Fruit fly (Drosophila melanogaster) whole organism, prepupa: ENCODE data around the gene D.

Experiments
- CG10631 ChIP-seq: fragments of 200-800 bp; sonication (Bioruptor generic); optimal IDR thresholded peaks from 2 replicates; lab custom pipeline; 2016; ENCODE audit warnings: missing biosample characterization, missing genetic modification characterization
- CG10669 ChIP-seq: fragments of 200-800 bp; sonication (Bioruptor generic); optimal IDR thresholded peaks from 3 replicates; lab custom pipeline; 2018; ENCODE audit warnings: missing biosample characterization, mild to moderate bottlenecking, missing genetic modification characterization, moderate library complexity
- CG11294 ChIP-seq: fragments of 200-800 bp; sonication (Bioruptor generic); IDR thresholded peaks from 2 replicates; pipeline ENCODE4 v1.3.6; 2022; ENCODE audit warnings: missing biosample characterization, missing genetic modification characterization
- CG11762 ChIP-seq: fragments of 200-800 bp; sonication (Bioruptor generic); optimal IDR thresholded peaks from 3 replicates; lab custom pipeline; 2016; ENCODE audit warnings: missing biosample characterization, missing genetic modification characterization; ENCODE audit not compliant: insufficient read depth
- CG11902 ChIP-seq: fragments of 200-800 bp; sonication (Bioruptor generic); optimal IDR thresholded peaks from 3 replicates; lab custom pipeline; 2016; ENCODE audit warnings: missing biosample characterization, missing genetic modification characterization
- CG15336 ChIP-seq: fragments of 200-800 bp; sonication (Bioruptor generic); IDR thresholded peaks from 2 replicates; pipeline ENCODE4 v1.3.6; 2022; ENCODE audit warnings: missing biosample characterization, missing genetic modification characterization
- CG1621 ChIP-seq: fragments of 200-800 bp; sonication (Bioruptor generic); optimal IDR thresholded peaks from 3 replicates; lab custom pipeline; 2018; ENCODE audit warnings: missing biosample characterization, mild to moderate bottlenecking, missing genetic modification characterization
- CG16779 ChIP-seq: fragments of 200-800 bp; sonication (Bioruptor generic); optimal IDR thresholded peaks from 3 replicates; lab custom pipeline; 2017; ENCODE audit warnings: missing biosample characterization, mild to moderate bottlenecking, missing genetic modification characterization
- CG32006 ChIP-seq: fragments of 200-800 bp; sonication (Bioruptor generic); optimal IDR thresholded peaks from 3 replicates; lab custom pipeline; 2017; ENCODE audit warnings: missing biosample characterization, mild to moderate bottlenecking, missing genetic modification characterization
- CG34406 ChIP-seq: fragments of 200-800 bp; sonication (Bioruptor generic); optimal IDR thresholded peaks from 3 replicates; lab custom pipeline; 2016; ENCODE audit warnings: missing biosample characterization, missing genetic modification characterization
- CG3919 ChIP-seq: fragments of 200-800 bp; sonication (Bioruptor generic); optimal IDR thresholded peaks from 3 replicates; lab custom pipeline; 2016; ENCODE audit warnings: missing biosample characterization, missing genetic modification characterization
- CG4318 ChIP-seq: fragments of 200-800 bp; sonication (Bioruptor generic); optimal IDR thresholded peaks from 3 replicates; lab custom pipeline; 2017; ENCODE audit warnings: missing biosample characterization, mild to moderate bottlenecking, missing genetic modification characterization
- CG6163 ChIP-seq: fragments of 200-800 bp; sonication (Bioruptor generic); IDR thresholded peaks from 3 replicates; pipeline ENCODE4 v1.3.6; 2022; ENCODE audit warnings: missing biosample characterization, missing genetic modification characterization
- CG6792 ChIP-seq: fragments of 200-800 bp; sonication (Bioruptor generic); optimal IDR thresholded peaks from 3 replicates; lab custom pipeline; 2016; ENCODE audit warnings: missing biosample characterization, missing genetic modification characterization
- CG6808 ChIP-seq: fragments of 200-800 bp; sonication (Bioruptor generic); optimal IDR thresholded peaks from 3 replicates; lab custom pipeline; 2017; ENCODE audit warnings: missing biosample characterization, missing genetic modification characterization, mild to moderate bottlenecking, moderate library complexity, missing genetic modification reagents
- CG7368 ChIP-seq: fragments of 200-800 bp; sonication (Bioruptor generic); optimal IDR thresholded peaks from 3 replicates; lab custom pipeline; 2016; ENCODE audit warnings: missing biosample characterization, missing genetic modification characterization
- CG8119 ChIP-seq: fragments of 200-800 bp; sonication (Bioruptor generic); IDR thresholded peaks from 3 replicates; pipeline ENCODE4 v1.3.6; 2022; ENCODE audit warnings: missing biosample characterization, missing genetic modification characterization
- CG8632 ChIP-seq: fragments of 200-800 bp; sonication (Bioruptor generic); optimal IDR thresholded peaks from 3 replicates; lab custom pipeline; 2016; ENCODE audit warnings: missing biosample characterization, missing genetic modification characterization
- Eip75B ChIP-seq: fragments of 200-800 bp; sonication (Bioruptor generic); optimal IDR thresholded peaks from 3 replicates; lab custom pipeline; 2016; ENCODE audit warnings: missing biosample characterization, missing genetic modification characterization
- Eip78C ChIP-seq: fragments of 200-800 bp; sonication (Bioruptor generic); peaks from one replicate; lab custom pipeline; 2016; ENCODE audit warnings: missing biosample characterization, missing genetic modification characterization
- Ets21C ChIP-seq: fragments of 200-800 bp; sonication (Bioruptor generic); optimal IDR thresholded peaks from 3 replicates; lab custom pipeline; 2016; ENCODE audit warnings: missing biosample characterization, missing genetic modification characterization
- Ets96B ChIP-seq: fragments of 200-800 bp; optimal IDR thresholded peaks from 2 replicates; lab custom pipeline; 2019; ENCODE audit warnings: missing biosample characterization, mild to moderate bottlenecking, missing genetic modification characterization, moderate library complexity
- Gug ChIP-seq: fragments of 200-800 bp; sonication (Bioruptor generic); IDR thresholded peaks from 2 replicates; pipeline ENCODE4 v1.3.6; 2022; ENCODE audit warnings: missing biosample characterization, missing genetic modification characterization
- Hr38 ChIP-seq: sonication (Bioruptor generic); optimal IDR thresholded peaks from 2 replicates; lab custom pipeline; 2016; ENCODE audit warnings: missing biosample characterization, missing genetic modification characterization
- Met ChIP-seq: fragments of 200-800 bp; sonication (Bioruptor generic); optimal IDR thresholded peaks from 3 replicates; lab custom pipeline; 2016; ENCODE audit warnings: missing biosample characterization, missing genetic modification characterization
- OdsH ChIP-seq: fragments of 200-800 bp; sonication (Bioruptor generic); optimal IDR thresholded peaks from 3 replicates; lab custom pipeline; 2016; ENCODE audit warnings: missing biosample characterization, missing genetic modification characterization
- Sox14 ChIP-seq: fragments of 200-800 bp; sonication (Bioruptor generic); optimal IDR thresholded peaks from 3 replicates; lab custom pipeline; 2016; ENCODE audit warnings: missing biosample characterization, missing genetic modification characterization
- achi ChIP-seq: fragments of 200-800 bp; sonication (Bioruptor generic); optimal IDR thresholded peaks from 3 replicates; lab custom pipeline; 2016; ENCODE audit warnings: missing biosample characterization, missing genetic modification characterization
- acj6 ChIP-seq: fragments of 200-800 bp; sonication (Bioruptor generic); optimal IDR thresholded peaks from 3 replicates; lab custom pipeline; 2016; ENCODE audit warnings: missing biosample characterization, missing genetic modification characterization
- cyc ChIP-seq: fragments of 200-800 bp; sonication (Bioruptor generic); optimal IDR thresholded peaks from 3 replicates; lab custom pipeline; 2016; ENCODE audit warnings: missing biosample characterization, missing genetic modification characterization
- esn ChIP-seq: fragments of 200-800 bp; sonication (Bioruptor generic); optimal IDR thresholded peaks from 2 replicates; lab custom pipeline; 2016; ENCODE audit warnings: missing biosample characterization, mild to moderate bottlenecking, missing genetic modification characterization, moderate library complexity
- fd85E ChIP-seq: fragments of 200-800 bp; sonication (Bioruptor generic); optimal IDR thresholded peaks from 3 replicates; lab custom pipeline; 2016; ENCODE audit warnings: missing biosample characterization, missing genetic modification characterization
- salr ChIP-seq, 2 experiments: fragments of 200-800 bp; sonication (Bioruptor generic); optimal IDR thresholded peaks; 3 replicates each; lab custom pipeline; 2016 to 2018; ENCODE audit warnings: missing biosample characterization in 2 of 2, missing genetic modification characterization in 2 of 2, mild to moderate bottlenecking in 1 of 2
- svp ChIP-seq: fragments of 200-800 bp; sonication (Bioruptor generic); peaks from one replicate; lab custom pipeline; 2016; ENCODE audit warnings: missing biosample characterization, missing genetic modification characterization
- vri ChIP-seq: fragments of 200-800 bp; sonication (Bioruptor generic); optimal IDR thresholded peaks from 3 replicates; lab custom pipeline; 2016; ENCODE audit warnings: missing biosample characterization, mild to moderate bottlenecking, missing genetic modification characterization

D gene

DNA sequence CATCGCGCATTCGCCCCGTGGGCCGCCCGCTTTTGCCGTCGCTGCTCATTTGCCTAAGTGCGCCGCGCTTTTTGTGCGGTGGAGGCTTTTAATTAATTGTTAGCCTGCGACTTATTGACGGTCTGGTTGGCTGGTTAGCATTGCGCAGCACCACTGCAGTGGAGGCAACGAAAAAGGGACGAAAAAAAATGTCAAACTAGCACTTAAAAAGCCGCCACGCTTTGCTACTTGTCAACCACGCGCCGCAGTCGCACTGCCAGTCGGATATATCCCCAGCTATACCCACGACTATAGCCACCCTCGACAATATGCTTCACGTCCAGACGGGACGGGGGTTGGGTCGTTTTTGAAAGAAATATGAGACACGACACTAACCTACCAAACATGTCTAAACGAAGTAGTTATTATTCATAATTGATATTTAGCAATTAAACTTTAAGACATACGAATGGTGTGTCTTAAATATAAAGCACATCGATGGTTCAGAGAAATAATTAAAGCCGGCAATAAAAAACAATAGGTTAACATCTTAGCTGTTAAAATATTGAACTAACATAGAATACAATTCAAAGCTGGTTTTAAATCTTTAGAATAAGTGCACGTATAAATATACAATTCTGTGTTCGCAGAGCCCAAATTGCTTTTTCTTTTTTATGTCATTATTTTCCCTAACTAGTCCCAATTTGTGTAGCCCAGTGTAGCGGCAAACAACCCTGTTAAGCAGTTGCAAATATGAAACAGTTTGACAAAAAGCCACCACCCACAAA is 6.1 kb downstream of the D start:
- peak; percentile 18 for TF ChIP-seq esn
- TF ChIP-seq Eip78C (GFP tag; lab: Kevin White, UChicago) = peak; percentile 51
- TF ChIP-seq CG4318 (GFP tag; lab: Kevin White, UChicago) = no peak
- TF ChIP-seq Ets96B = no peak
- peak; percentile 22 for TF ChIP-seq Met (GFP tag; lab: Kevin White, UChicago)
- TF ChIP-seq CG7368 (GFP tag; lab: Kevin White, UChicago) = no peak
- no peak for TF ChIP-seq vri
- TF ChIP-seq svp = peak; percentile 62
- TF ChIP-seq CG11902 (GFP tag; lab: Kevin White, UChicago) = no peak

DNA sequence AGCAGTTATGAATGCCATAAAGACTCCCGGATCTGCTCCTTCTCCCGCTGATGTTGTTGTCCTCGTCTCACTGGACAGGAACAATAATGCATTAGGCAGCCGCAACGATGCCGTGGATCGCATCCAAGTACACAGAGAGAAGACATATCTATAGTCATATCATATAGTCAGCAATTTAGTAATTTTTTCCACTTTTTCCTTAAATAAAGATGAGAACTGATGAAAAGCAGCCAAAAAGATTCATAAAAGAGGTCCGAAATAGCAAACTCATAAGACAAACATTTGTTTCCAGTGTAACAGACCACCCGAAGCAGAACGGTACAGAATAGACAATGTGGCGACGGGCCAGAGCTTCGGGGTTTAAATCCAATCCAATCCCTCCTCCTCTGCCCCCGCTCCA is 7.9 kb downstream of the D start:
- TF ChIP-seq fd85E (GFP tag; lab: Kevin White, UChicago) = no peak
- 0 out of 3 replicates have a peak, but pooled peaks have one; percentile 9 for TF ChIP-seq CG6163 (GFP tag; lab: Robert Waterston, UW)
- TF ChIP-seq, all 60 proteins: peak for 1

DNA sequence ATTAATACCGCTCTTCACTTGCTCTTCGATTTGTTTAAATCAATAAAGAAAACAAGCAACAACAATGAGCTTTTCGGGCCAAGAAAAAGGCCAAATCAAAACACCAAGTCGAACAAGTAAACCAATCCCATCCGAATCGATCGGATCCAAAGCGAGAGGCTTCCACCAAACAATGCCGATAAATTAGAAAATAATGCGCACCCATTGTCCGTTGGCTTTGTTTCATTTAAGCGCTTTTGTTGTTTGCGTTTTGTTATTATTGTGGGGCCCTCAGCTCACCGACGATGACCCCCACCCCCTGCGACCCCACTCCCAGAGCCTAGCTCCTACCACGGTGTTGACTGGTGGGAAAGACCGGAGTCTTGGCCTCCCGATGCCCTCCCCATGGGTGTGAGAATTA is 10.5 kb downstream of the D start:
- TF ChIP-seq esn (no peak), Eip75B (GFP tag; lab: Kevin White, UChicago) (no peak), Gug (GFP tag; lab: Robert Waterston, UW) (no peak), CG3919 (no peak), CG10631 (GFP tag; lab: Kevin White, UChicago) (no peak), CG34406 (GFP tag; lab: Kevin White, UChicago) (no peak), CG11294 (no peak)
- TF ChIP-seq, all 60 proteins: peak for 0

DNA sequence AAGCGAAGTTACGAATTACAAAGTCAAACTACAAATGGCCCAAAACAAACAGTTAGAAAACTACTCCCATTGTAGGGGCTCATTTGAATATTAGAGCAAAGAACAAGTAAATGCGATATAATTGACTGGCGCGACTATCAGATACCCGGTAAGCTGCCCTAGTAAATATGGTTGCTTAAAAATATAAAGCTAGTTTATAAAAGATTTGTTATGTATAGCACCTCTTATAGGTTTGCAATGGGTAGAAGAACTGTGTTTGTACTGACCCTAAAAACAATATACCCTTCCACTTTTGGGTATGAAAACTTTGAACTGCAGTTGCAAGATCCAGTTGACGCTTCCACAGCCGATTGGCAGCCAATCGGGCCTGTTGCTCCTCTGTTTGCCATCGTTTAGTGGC is 12.1 kb downstream of the D start:
- TF ChIP-seq CG16779 (tag; lab: Kevin White, UChicago) (no peak), CG6163 (GFP tag; lab: Robert Waterston, UW) (0 out of 3 replicates have a peak, but pooled peaks have one; percentile 23), cyc (no peak), CG11762 (GFP tag; lab: Kevin White, UChicago) (no peak), CG1621 (tag; lab: Kevin White, UChicago) (no peak), Hr38 (GFP tag; lab: Kevin White, UChicago) (no peak), Sox14 (GFP tag; lab: Kevin White, UChicago) (no peak), CG6808 (GFP tag; lab: Kevin White, UChicago) (no peak), CG3919 (no peak), acj6 (GFP tag; lab: Kevin White, UChicago) (no peak), CG15336 (GFP tag; lab: Robert Waterston, UW) (no peak), achi (GFP tag; lab: Kevin White, UChicago) (no peak), Gug (GFP tag; lab: Robert Waterston, UW) (no peak), svp (peak; percentile 22)

DNA sequence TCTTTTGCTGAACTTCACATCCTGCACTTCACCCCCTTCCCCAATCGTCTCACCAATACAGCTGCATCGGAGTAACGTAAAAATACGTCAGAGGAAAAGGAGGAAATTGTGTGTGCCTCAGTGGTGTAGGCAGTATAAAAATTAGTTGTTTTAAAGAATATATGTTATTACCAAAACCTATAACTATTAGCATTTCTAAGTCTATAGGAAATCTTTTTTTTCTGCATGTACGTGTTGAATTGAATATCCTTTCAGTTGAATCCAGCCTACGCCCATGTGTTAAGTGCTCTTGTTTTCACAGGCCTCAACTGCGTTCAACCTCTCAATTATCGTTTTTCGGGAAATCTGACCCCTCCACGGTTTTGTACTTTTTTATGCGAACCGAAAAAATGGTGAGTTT is 16.5 kb downstream of the D start:
- TF ChIP-seq CG8632 (no peak), svp (peak; percentile 51)

DNA sequence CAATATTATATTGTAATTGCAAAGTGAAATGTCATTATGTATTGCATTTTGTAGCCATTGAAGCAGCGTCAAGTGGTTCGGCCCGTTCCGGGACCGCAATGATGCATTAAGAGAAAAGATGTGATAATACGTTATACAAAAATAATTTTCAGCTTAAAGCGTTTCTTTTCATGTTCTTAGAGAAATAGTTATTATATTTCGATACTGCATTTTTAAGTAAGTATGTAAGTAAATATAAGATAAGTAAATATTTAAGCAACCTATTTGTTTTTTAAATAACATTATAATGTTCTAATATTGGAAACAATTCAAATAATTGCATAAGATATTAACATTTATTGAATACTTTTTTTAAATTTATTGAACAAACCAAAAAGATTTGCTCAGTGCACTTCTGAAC is 18.0 kb downstream of the D start:
- TF ChIP-seq Ets96B (no peak), CG8119 (0 out of 3 replicates have a peak, but pooled peaks have one; percentile 24), achi (GFP tag; lab: Kevin White, UChicago) (peak; percentile 16), CG3919 (peak; percentile 48), Ets21C (GFP tag; lab: Kevin White, UChicago) (no peak), CG10669 (GFP tag; lab: Kevin White, UChicago) (peak; percentile 21), CG15336 (GFP tag; lab: Robert Waterston, UW) (no peak), svp (peak; percentile 68), salr (GFP tag; optimal IDR thresholded peaks at IDR 0.05; lab: Kevin White, UChicago) (peak in 1 of 2 experiments; percentile 4), OdsH (GFP tag; lab: Kevin White, UChicago) (peak; percentile 2), CG1621 (tag; lab: Kevin White, UChicago) (no peak), CG34406 (GFP tag; lab: Kevin White, UChicago) (peak; percentile 25), CG32006 (GFP tag; lab: Kevin White, UChicago) (peak; percentile 35), CG10631 (GFP tag; lab: Kevin White, UChicago) (peak; percentile 1), CG6792 (GFP tag; lab: Kevin White, UChicago) (peak; percentile 36), Eip78C (GFP tag; lab: Kevin White, UChicago) (peak; percentile 45), CG8632 (peak; percentile 30), esn (peak; percentile 39)
